Fruit fly (Drosophila melanogaster) whole organism, embryonic: ENCODE data around the gene lobo.

Source experiments
- CG13775 ChIP-seq: fragments of 200-800 bp; sonication (Bioruptor generic); optimal IDR thresholded peaks from 3 replicates; lab custom pipeline; 2017; ENCODE audit warnings: missing biosample characterization, mild to moderate bottlenecking, missing genetic modification characterization
- crp ChIP-seq, 2 experiments: fragments of 200-800 bp; sonication (Bioruptor generic); optimal IDR thresholded peaks; 2 replicates in 1 of 2; 3 replicates in 1 of 2; lab custom pipeline; 2017; ENCODE audit warnings: missing biosample characterization in 2 of 2, missing genetic modification characterization in 2 of 2, mild to moderate bottlenecking in 1 of 2, moderate library complexity in 1 of 2
- maf-S ChIP-seq: fragments of 200-800 bp; sonication (Bioruptor generic); optimal IDR thresholded peaks from 2 replicates; lab custom pipeline; 2016; ENCODE audit warnings: missing biosample characterization, missing genetic modification characterization

DNA sequence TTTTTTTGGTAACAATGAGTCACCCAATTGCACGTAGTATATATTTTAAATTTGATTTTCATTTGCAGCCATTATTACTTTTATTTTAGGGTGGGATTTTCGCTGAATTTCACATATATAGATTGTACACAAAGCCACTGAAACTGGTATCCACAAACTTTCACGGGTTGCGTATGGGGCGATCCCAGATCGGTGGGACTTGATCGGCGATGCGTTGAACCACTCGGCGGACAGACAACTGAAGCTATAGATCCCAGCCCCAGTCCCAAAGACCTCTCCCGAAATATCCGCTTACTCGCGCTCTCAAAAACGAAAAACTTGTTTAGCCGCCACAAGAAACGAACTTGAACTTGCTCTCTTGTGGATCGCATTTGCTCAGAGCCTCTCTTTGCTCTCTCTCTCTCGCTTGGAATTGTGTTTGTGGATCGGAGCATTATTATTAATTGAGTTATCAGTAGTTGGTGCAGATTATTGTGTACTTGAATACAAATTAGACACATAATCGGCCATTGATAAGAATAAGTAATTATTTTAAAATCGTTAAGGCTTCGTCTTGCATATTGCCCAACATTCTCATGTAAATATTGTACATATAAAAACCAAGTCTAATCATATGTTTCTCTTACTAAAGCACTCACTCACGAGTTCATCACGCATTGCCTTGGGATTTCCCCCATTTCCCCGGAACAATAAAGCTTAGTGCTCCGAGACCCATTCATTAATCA lies 14.6 kb upstream of the lobo start, which contains the start of gene Cad96Ca:
- TF ChIP-seq maf-S (GFP tag; lab: Kevin White, UChicago) (no peak), CG13775 (GFP tag; lab: Kevin White, UChicago) (no peak), crp (GFP tag; optimal IDR thresholded peaks at IDR 0.05; lab: Kevin White, UChicago) (no peak)
